Fruit fly (Drosophila melanogaster) whole organism, adult: ENCODE results near the gene Nep2.

ENCODE experiments used
- CG11617 ChIP-seq: fragments of 200-800 bp; sonication (Bioruptor generic); optimal IDR thresholded peaks from 2 replicates; lab custom pipeline; 2017; ENCODE audit warnings: mild to moderate bottlenecking, missing biosample characterization, missing genetic modification reagents, missing genetic modification characterization
- CG12768 ChIP-seq: fragments of 200-800 bp; sonication (Bioruptor generic); optimal IDR thresholded peaks from 2 replicates; lab custom pipeline; 2017; ENCODE audit warnings: missing biosample characterization, missing genetic modification characterization, mild to moderate bottlenecking, moderate library complexity, missing genetic modification reagents
- CG14711 ChIP-seq: fragments of 200-800 bp; sonication (Bioruptor generic); optimal IDR thresholded peaks from 2 replicates; lab custom pipeline; 2018; ENCODE audit warnings: missing biosample characterization, mild to moderate bottlenecking, missing genetic modification characterization, moderate library complexity
- Hr96 ChIP-seq: fragments of 200-800 bp; sonication (Bioruptor generic); optimal IDR thresholded peaks from 2 replicates; lab custom pipeline; 2016; ENCODE audit warnings: missing biosample characterization, missing genetic modification characterization
- bab1 ChIP-seq: fragments of 200-800 bp; sonication (Bioruptor generic); optimal IDR thresholded peaks from 3 replicates; lab custom pipeline; 2019; ENCODE audit warnings: missing biosample characterization, mild to moderate bottlenecking, missing genetic modification characterization, moderate library complexity
- pad ChIP-seq: fragments of 200-800 bp; sonication (Bioruptor generic); optimal IDR thresholded peaks from 3 replicates; lab custom pipeline; 2017; ENCODE audit warnings: missing biosample characterization, missing genetic modification characterization, mild to moderate bottlenecking, moderate library complexity, missing genetic modification reagents

dm6 chr3R:4728448-4728847, 3.2 kb downstream of the Nep2 start:
- TF ChIP-seq Hr96 (GFP tag; lab: Kevin White, UChicago) (no peak), pad (GFP tag; lab: Kevin White, UChicago) (no peak), CG12768 (GFP tag; lab: Kevin White, UChicago) (no peak), bab1 (GFP tag; lab: Kevin White, UChicago) (no peak), CG14711 (no peak), CG11617 (GFP tag; lab: Kevin White, UChicago) (no peak)
